Worm (Caenorhabditis elegans): Measurements from ENCODE around the gene gldi-2.
A peak's percentile ranks its signal among the peaks of the same experiment; 100 is the strongest.

The gldi-2 gene

DNA sequence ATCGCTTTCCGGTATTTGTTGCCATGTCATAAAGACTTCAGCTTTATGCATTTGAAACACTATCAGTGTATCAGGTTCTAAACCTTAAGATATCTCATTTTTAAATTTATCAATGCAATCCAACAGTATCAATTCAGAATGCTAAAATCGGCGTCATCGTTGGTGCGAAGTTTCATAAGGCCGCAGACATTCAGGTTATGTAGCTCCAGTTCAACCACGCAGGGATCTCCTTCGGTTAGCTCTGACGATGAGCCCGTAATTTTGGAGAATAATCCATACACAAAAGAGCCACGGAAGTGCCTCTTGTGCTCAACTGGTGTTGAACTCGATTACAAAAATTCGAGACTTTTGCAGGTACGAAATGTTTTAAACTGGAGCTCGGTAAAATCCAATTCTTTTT, 47.2 kb upstream of the gldi-2 start, which contains the start of gene mrps-18.C:
TSS of gene mrps-18.C (plus strand) at position 138 of the 400 bp plus-strand sequence.
- TF ChIP-seq duxl-1 (tag; optimal IDR thresholded peaks at IDR 0.05; ENCODE audit: poor library complexity): no peak
- TF ChIP-seq lin-38 (GFP tag; IDR thresholded peaks at IDR 0.05): peak; percentile 53
- no peak for TF ChIP-seq nhr-25 (tag; optimal IDR thresholded peaks at IDR 0.05; ENCODE audit: borderline replicate concordance, insufficient read depth)
- no peak for TF ChIP-seq sdz-12 (GFP tag; optimal IDR thresholded peaks at IDR 0.05)

DNA sequence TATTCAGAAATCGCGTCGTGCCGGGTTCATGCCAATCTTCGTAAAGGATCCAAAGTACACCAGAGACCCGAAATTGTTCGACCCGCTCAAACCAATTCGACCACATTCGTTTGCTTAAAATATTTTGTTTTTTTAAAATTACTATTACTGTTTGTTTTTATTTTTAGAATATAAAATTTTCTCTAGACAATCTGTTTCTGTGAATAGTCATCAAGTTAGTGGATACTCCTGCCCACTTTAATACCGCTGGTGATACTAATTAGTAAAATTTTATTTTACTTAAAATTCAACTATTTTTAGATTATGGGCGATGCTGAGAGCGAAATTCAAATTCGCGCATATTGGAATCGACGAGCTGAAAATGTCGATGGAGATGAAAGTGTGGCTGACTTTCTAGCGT, 46.6 kb upstream of the gldi-2 start, which contains the start of gene T14B4.1:
TSS of gene T14B4.1 (plus strand) at position 301 of the 400 bp plus-strand sequence.
- TF ChIP-seq R02D3.7 (tag; optimal IDR thresholded peaks at IDR 0.05) (no peak), zfp-2 (tag; optimal IDR thresholded peaks at IDR 0.05) (no peak), lin-1 (GFP tag; IDR thresholded peaks at IDR 0.05) (no peak), gei-8 (GFP tag; optimal IDR thresholded peaks at IDR 0.05) (no peak), mxl-2 (GFP tag; conservative IDR thresholded peaks at IDR 0.05) (no peak), unc-39 (tag; optimal IDR thresholded peaks at IDR 0.05) (no peak), F49E8.2 (tag; optimal IDR thresholded peaks at IDR 0.05; ENCODE audit: borderline replicate concordance) (no peak), cey-2 (tag; optimal IDR thresholded peaks at IDR 0.05; ENCODE audit: borderline replicate concordance, insufficient read depth) (no peak), madf-5 (GFP tag; IDR thresholded peaks at IDR 0.05) (no peak), D1046.2 (GFP tag; IDR thresholded peaks at IDR 0.05) (no peak), hmg-1.1 (GFP tag; IDR thresholded peaks at IDR 0.05) (no peak), nhr-102 (tag; optimal IDR thresholded peaks at IDR 0.05) (no peak), zag-1 (tag; optimal IDR thresholded peaks at IDR 0.05) (no peak), nhr-48 (tag; optimal IDR thresholded peaks at IDR 0.05) (no peak), tra-1 (GFP tag; IDR thresholded peaks at IDR 0.05) (no peak), nhr-41 (GFP tag; IDR thresholded peaks at IDR 0.05) (no peak), lin-29 (GFP tag; IDR thresholded peaks at IDR 0.05) (no peak), F26F4.8 (GFP tag; conservative IDR thresholded peaks at IDR 0.05) (no peak), lin-39 (tag; optimal IDR thresholded peaks at IDR 0.05) (no peak)

DNA sequence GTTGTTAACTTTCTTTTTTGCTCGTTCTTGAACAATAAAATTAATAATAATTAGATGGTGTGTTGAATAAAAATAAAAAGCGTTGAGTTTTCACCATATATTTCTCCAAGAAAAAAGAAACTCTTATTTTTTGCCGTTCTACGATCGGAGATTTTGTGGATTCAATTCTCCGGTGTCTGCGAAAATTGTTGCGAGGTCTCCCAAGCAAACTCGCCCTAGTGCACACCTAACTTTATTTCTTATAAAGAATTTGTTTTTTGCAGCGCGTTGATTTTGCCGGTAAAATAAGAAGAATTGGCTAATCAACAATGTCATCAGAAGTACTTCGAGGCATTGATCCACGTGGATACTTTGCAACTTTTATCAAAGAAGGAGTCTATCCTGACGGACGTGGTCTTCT, 41.8 kb upstream of the gldi-2 start, which contains the start of gene exos-8:
TSS of gene exos-8 (plus strand) at position 264 of the 400 bp plus-strand sequence.
- TF ChIP-seq nhr-76 (tag; optimal IDR thresholded peaks at IDR 0.05) (no peak), mxl-3 (GFP tag; optimal IDR thresholded peaks at IDR 0.05) (peak; percentile 59), fos-1 (tag; optimal IDR thresholded peaks at IDR 0.05) (no peak), ztf-11 (tag; optimal IDR thresholded peaks at IDR 0.05) (no peak), ztf-7 (tag; optimal IDR thresholded peaks at IDR 0.05) (no peak), dmd-6 (GFP tag; IDR thresholded peaks at IDR 0.05) (no peak; the same call in 1 of the 2 replicates), snpc-1.2 (GFP tag; IDR thresholded peaks at IDR 0.05) (no peak), hif-1 (tag; optimal IDR thresholded peaks at IDR 0.05) (peak in 1 of 2 experiments; percentile 78), nhr-11 (tag; optimal IDR thresholded peaks at IDR 0.05) (no peak), lin-29 (GFP tag; IDR thresholded peaks at IDR 0.05) (no peak), lin-13 (GFP tag; optimal IDR thresholded peaks at IDR 0.05) (peak; percentile 33), tag-97 (GFP tag; IDR thresholded peaks at IDR 0.05) (no peak), ZK337.2 (GFP tag; IDR thresholded peaks at IDR 0.05) (peak; percentile 65; the same call in 1 of the 2 replicates), nhr-77 (tag; optimal IDR thresholded peaks at IDR 0.05) (peak; percentile 80), egl-27 (tag; optimal IDR thresholded peaks at IDR 0.05) (no peak), nhr-28 (tag; optimal IDR thresholded peaks at IDR 0.05) (peak; percentile 66), T20F7.1 (GFP tag; optimal IDR thresholded peaks at IDR 0.05) (peak; percentile 77), dpl-1 (GFP tag; optimal IDR thresholded peaks at IDR 0.05) (peak; percentile 55), mdt-29 (GFP tag; IDR thresholded peaks at IDR 0.05) (no peak), nhr-42 (GFP tag; IDR thresholded peaks at IDR 0.05) (no peak), vab-7 (GFP tag; IDR thresholded peaks at IDR 0.05) (0 out of 2 replicates have a peak, but pooled peaks have one; percentile 28), dmd-9 (GFP tag; IDR thresholded peaks at IDR 0.05) (peak; percentile 51; the same call in 1 of the 2 replicates), nhr-237 (tag; optimal IDR thresholded peaks at IDR 0.05) (no peak), daf-8 (GFP tag; IDR thresholded peaks at IDR 0.05) (no peak), daf-19 (GFP tag; conservative IDR thresholded peaks at IDR 0.05) (no peak), F37D6.2 (tag; optimal IDR thresholded peaks at IDR 0.05) (no peak), lin-38 (GFP tag; IDR thresholded peaks at IDR 0.05) (peak; percentile 96), mes-2 (tag; optimal IDR thresholded peaks at IDR 0.05; ENCODE audit: poor library complexity, severe bottlenecking) (peak; percentile 96)
